Fruit fly (Drosophila melanogaster) whole organism, embryonic: ENCODE results near the gene Nepl3.

Experiments used
- ATbp ChIP-seq: fragments of 200-800 bp; sonication (Bioruptor generic); optimal IDR thresholded peaks from 2 replicates; lab custom pipeline; 2017; ENCODE audit warnings: missing biosample characterization, mild to moderate bottlenecking, missing genetic modification characterization, missing genetic modification reagents
- Adf1 ChIP-seq: fragments of 200-800 bp; sonication (Bioruptor generic); IDR thresholded peaks from 2 replicates; pipeline ENCODE4 v1.3.6; 2022; ENCODE audit warnings: missing biosample characterization, missing genetic modification characterization
- CG11504 ChIP-seq: fragments of 200-800 bp; sonication (Bioruptor generic); optimal IDR thresholded peaks from 3 replicates; lab custom pipeline; 2019; ENCODE audit warnings: missing biosample characterization, mild to moderate bottlenecking, missing genetic modification characterization, moderate library complexity
- CG11696 ChIP-seq: fragments of 200-800 bp; sonication (Bioruptor generic); IDR thresholded peaks from 2 replicates; pipeline ENCODE4 v1.3.6; 2022; ENCODE audit warnings: missing biosample characterization, missing genetic modification characterization
- CG11723 ChIP-seq: fragments of 200-800 bp; sonication (Bioruptor generic); optimal IDR thresholded peaks from 2 replicates; lab custom pipeline; 2017; ENCODE audit warnings: missing biosample characterization, mild to moderate bottlenecking, missing genetic modification characterization
- CG12104 ChIP-seq: fragments of 200-800 bp; sonication (Bioruptor generic); optimal IDR thresholded peaks from 3 replicates; lab custom pipeline; 2016; ENCODE audit warnings: missing biosample characterization, missing genetic modification characterization
- CG12299 ChIP-seq: fragments of 200-800 bp; sonication (Bioruptor generic); optimal IDR thresholded peaks from 2 replicates; lab custom pipeline; 2018; ENCODE audit warnings: missing biosample characterization, mild to moderate bottlenecking, missing genetic modification characterization
- CG1233 ChIP-seq: fragments of 200-800 bp; sonication (Bioruptor generic); optimal IDR thresholded peaks from 4 replicates; lab custom pipeline; 2018; ENCODE audit warnings: missing biosample characterization, mild to moderate bottlenecking, missing genetic modification characterization
- CG16779 ChIP-seq: fragments of 200-800 bp; sonication (Bioruptor generic); IDR thresholded peaks from 2 replicates; pipeline ENCODE4 v1.3.6; 2022; ENCODE audit warnings: missing biosample characterization, missing genetic modification characterization
- CG16813 ChIP-seq: fragments of 200-800 bp; sonication (Bioruptor generic); IDR thresholded peaks from 3 replicates; pipeline ENCODE4 v1.3.6; 2022; ENCODE audit warnings: missing biosample characterization, missing genetic modification characterization; ENCODE audit not compliant: partially characterized antibody
- CG1792 ChIP-seq: fragments of 200-800 bp; sonication (Bioruptor generic); optimal IDR thresholded peaks from 2 replicates; lab custom pipeline; 2016; ENCODE audit warnings: missing biosample characterization, missing genetic modification characterization
- CG2120 ChIP-seq: fragments of 200-800 bp; sonication (Bioruptor generic); optimal IDR thresholded peaks from 3 replicates; lab custom pipeline; 2016; ENCODE audit warnings: missing biosample characterization, missing genetic modification characterization
- CG30431 ChIP-seq: fragments of 200-800 bp; sonication (Bioruptor generic); optimal IDR thresholded peaks from 2 replicates; lab custom pipeline; 2017; ENCODE audit warnings: missing biosample characterization, missing genetic modification characterization
- CG3281 ChIP-seq: fragments of 200-800 bp; sonication (Bioruptor generic); optimal IDR thresholded peaks from 3 replicates; lab custom pipeline; 2017; ENCODE audit warnings: missing biosample characterization, mild to moderate bottlenecking, missing genetic modification characterization
- CG4707 ChIP-seq: fragments of 200-800 bp; sonication (Bioruptor generic); optimal IDR thresholded peaks from 2 replicates; lab custom pipeline; 2018; ENCODE audit warnings: missing biosample characterization, mild to moderate bottlenecking, missing genetic modification characterization, moderate library complexity
- CG7987 ChIP-seq: fragments of 200-800 bp; sonication (Bioruptor generic); optimal IDR thresholded peaks from 2 replicates; lab custom pipeline; 2018; ENCODE audit warnings: missing biosample characterization, mild to moderate bottlenecking, missing genetic modification characterization, moderate library complexity
- CG8290 ChIP-seq, 3 experiments: fragments of 200-800 bp; sonication (Bioruptor generic); optimal IDR thresholded peaks; 2 replicates each; lab custom pipeline; 2016 to 2019; ENCODE audit warnings: missing biosample characterization in 3 of 3, missing genetic modification characterization in 3 of 3, mild to moderate bottlenecking in 2 of 3, moderate library complexity in 1 of 3
- CG8944 ChIP-seq: fragments of 200-800 bp; sonication (Bioruptor generic); optimal IDR thresholded peaks from 3 replicates; lab custom pipeline; 2016; ENCODE audit warnings: missing biosample characterization, missing genetic modification characterization
- CG9797 ChIP-seq: fragments of 200-800 bp; sonication (Bioruptor generic); optimal IDR thresholded peaks from 3 replicates; lab custom pipeline; 2018; ENCODE audit warnings: missing biosample characterization, mild to moderate bottlenecking, missing genetic modification characterization
- CTCF ChIP-seq: fragments of 200-800 bp; sonication (Bioruptor generic); optimal IDR thresholded peaks from 2 replicates; lab custom pipeline; 2017; ENCODE audit warnings: missing biosample characterization, mild to moderate bottlenecking, missing genetic modification characterization, moderate library complexity
- Deaf1 ChIP-seq: fragments of 200-800 bp; optimal IDR thresholded peaks from 3 replicates; lab custom pipeline; 2019; ENCODE audit warnings: missing biosample characterization, mild to moderate bottlenecking, missing genetic modification characterization, moderate library complexity
- Drgx ChIP-seq: fragments of 200-800 bp; sonication (Bioruptor generic); IDR thresholded peaks from 2 replicates; pipeline ENCODE4 v1.3.6; 2022; ENCODE audit warnings: missing biosample characterization, missing genetic modification characterization
- Lim3 ChIP-seq: fragments of 200-800 bp; sonication (Bioruptor generic); IDR thresholded peaks from 2 replicates; pipeline ENCODE4 v1.3.6; 2022; ENCODE audit warnings: missing biosample characterization, missing genetic modification characterization
- Neu2 ChIP-seq: fragments of 200-800 bp; sonication (Bioruptor generic); optimal IDR thresholded peaks from 3 replicates; lab custom pipeline; 2016; ENCODE audit warnings: missing biosample characterization, missing genetic modification characterization, borderline replicate concordance
- NfI ChIP-seq: fragments of 200-800 bp; sonication (Bioruptor generic); optimal IDR thresholded peaks from 3 replicates; lab custom pipeline; 2018; ENCODE audit warnings: missing biosample characterization, mild to moderate bottlenecking, missing genetic modification characterization, moderate library complexity
- Ravus ChIP-seq: fragments of 200-800 bp; sonication (Bioruptor generic); IDR thresholded peaks from 2 replicates; pipeline ENCODE4 v1.3.6; 2022; ENCODE audit warnings: missing biosample characterization, missing genetic modification characterization
- Ssrp ChIP-seq: fragments of 200-800 bp; sonication (Bioruptor generic); optimal IDR thresholded peaks from 2 replicates; lab custom pipeline; 2018; ENCODE audit warnings: missing biosample characterization, mild to moderate bottlenecking, missing genetic modification characterization, moderate library complexity
- TFAM ChIP-seq: fragments of 200-800 bp; sonication (Bioruptor generic); optimal IDR thresholded peaks from 2 replicates; lab custom pipeline; 2017; ENCODE audit warnings: missing biosample characterization, missing genetic modification characterization, inconsistent platforms
- Taf1 ChIP-seq: fragments of 200-800 bp; sonication (Bioruptor generic); IDR thresholded peaks from 2 replicates; pipeline ENCODE4 v1.3.6; 2022; ENCODE audit warnings: missing biosample characterization, missing genetic modification characterization
- chif ChIP-seq, 2 experiments: fragments of 200-800 bp; sonication (Bioruptor generic); optimal IDR thresholded peaks; 3 replicates each; lab custom pipeline; 2016; ENCODE audit warnings: missing biosample characterization in 2 of 2, missing genetic modification characterization in 2 of 2
- chm ChIP-seq: fragments of 200-800 bp; sonication (Bioruptor generic); IDR thresholded peaks from 2 replicates; pipeline ENCODE4 v1.3.6; 2022; ENCODE audit warnings: missing biosample characterization, missing genetic modification characterization
- croc ChIP-seq: fragments of 200-800 bp; sonication (Bioruptor generic); conservative IDR thresholded peaks from 3 replicates; pipeline ENCODE4 v1.3.6; 2022; ENCODE audit warnings: missing biosample characterization, missing genetic modification characterization
- crol ChIP-seq: fragments of 200-800 bp; sonication (Bioruptor generic); IDR thresholded peaks from 2 replicates; pipeline ENCODE4 v1.3.6; 2022; ENCODE audit warnings: missing biosample characterization, missing genetic modification characterization
- dmrt99B ChIP-seq: fragments of 200-800 bp; sonication (Bioruptor generic); optimal IDR thresholded peaks from 2 replicates; lab custom pipeline; 2018; ENCODE audit warnings: missing biosample characterization, mild to moderate bottlenecking, missing genetic modification characterization, moderate library complexity
- dysf ChIP-seq: fragments of 200-800 bp; sonication (Bioruptor generic); IDR thresholded peaks from 3 replicates; pipeline ENCODE4 v1.3.6; 2022; ENCODE audit warnings: missing biosample characterization, missing genetic modification characterization
- emc ChIP-seq: fragments of 200-800 bp; sonication (Bioruptor generic); optimal IDR thresholded peaks from 2 replicates; lab custom pipeline; 2016; ENCODE audit warnings: missing biosample characterization, missing genetic modification characterization
- en ChIP-seq: fragments of 200-800 bp; sonication (Bioruptor generic); optimal IDR thresholded peaks from 2 replicates; lab custom pipeline; 2016; ENCODE audit warnings: missing biosample characterization, missing genetic modification characterization
- esg ChIP-seq: fragments of 200-800 bp; sonication (Bioruptor generic); conservative IDR thresholded peaks from 2 replicates; pipeline ENCODE4 v1.3.6; 2022; ENCODE audit warnings: missing biosample characterization, missing genetic modification characterization
- exex ChIP-seq: fragments of 200-800 bp; sonication (Bioruptor generic); optimal IDR thresholded peaks from 4 replicates; lab custom pipeline; 2018; ENCODE audit warnings: missing biosample characterization, mild to moderate bottlenecking, missing genetic modification characterization, moderate library complexity
- gem ChIP-seq: fragments of 200-800 bp; sonication (Bioruptor generic); optimal IDR thresholded peaks from 2 replicates; lab custom pipeline; 2019; ENCODE audit warnings: missing biosample characterization, mild to moderate bottlenecking, missing genetic modification characterization, moderate library complexity
- hkb ChIP-seq, 2 experiments: fragments of 200-800 bp in 1 of 2; fragments of >200 bp in 1 of 2; sonication (Bioruptor generic) in 1 of 2; IDR thresholded peaks in 1 of 2; optimal IDR thresholded peaks in 1 of 2; 2 replicates each; pipeline versions ENCODE4 v1.3.6 to Lab custom; 2017 to 2022; ENCODE audit warnings: missing biosample characterization in 1 of 2, missing genetic modification characterization in 1 of 2
- ken ChIP-seq: fragments of 200-800 bp; sonication (Bioruptor generic); IDR thresholded peaks from 3 replicates; pipeline ENCODE4 v1.3.6; 2022; ENCODE audit warnings: missing biosample characterization, missing genetic modification characterization
- lab ChIP-seq: fragments of 200-800 bp; sonication (Bioruptor generic); optimal IDR thresholded peaks from 3 replicates; lab custom pipeline; 2017; ENCODE audit warnings: missing biosample characterization, missing genetic modification characterization, mild to moderate bottlenecking, moderate library complexity, missing genetic modification reagents
- pho ChIP-seq: fragments of 200-800 bp; sonication (Bioruptor generic); optimal IDR thresholded peaks from 2 replicates; lab custom pipeline; 2016; ENCODE audit warnings: missing biosample characterization, missing genetic modification characterization
- pnt ChIP-seq: fragments of 200-800 bp; sonication (Bioruptor generic); optimal IDR thresholded peaks from 3 replicates; lab custom pipeline; 2016; ENCODE audit warnings: missing biosample characterization, missing genetic modification characterization
- sob ChIP-seq: fragments of 200-800 bp; sonication (Bioruptor generic); IDR thresholded peaks from 2 replicates; pipeline ENCODE4 v1.3.6; 2022; ENCODE audit warnings: missing biosample characterization, missing genetic modification characterization
- tgo ChIP-seq: fragments of 200-800 bp; sonication (Bioruptor generic); IDR thresholded peaks from 3 replicates; pipeline ENCODE4 v1.3.6; 2022; ENCODE audit warnings: missing biosample characterization, missing genetic modification characterization
- vfl ChIP-seq: fragments of 200-800 bp; sonication (Bioruptor generic); optimal IDR thresholded peaks from 2 replicates; lab custom pipeline; 2016; ENCODE audit warnings: missing biosample characterization, missing genetic modification characterization
- wor ChIP-seq: fragments of 200-800 bp; sonication (Bioruptor generic); IDR thresholded peaks from 2 replicates; pipeline ENCODE4 v1.3.6; 2022; ENCODE audit warnings: missing biosample characterization, missing genetic modification characterization

Nepl3 gene

dm6 chr2L:5086905-5087522 is 29.0 kb upstream of the Nepl3 start (continued):
- TF ChIP-seq chif (GFP tag; optimal IDR thresholded peaks at IDR 0.05; lab: Kevin White, UChicago) (peak; percentile 62 to 83), CG30431 (peak; percentile 60), sob (GFP tag; lab: Robert Waterston, UW) (peak; percentile 58), dysf (peak; percentile 65), CG8290 (GFP tag; optimal IDR thresholded peaks at IDR 0.05; lab: Kevin White, UChicago) (peak; percentile 40), CG8290 (tag; optimal IDR thresholded peaks at IDR 0.05; lab: Kevin White, UChicago) (peak in 1 of 2 experiments; percentile 50), Deaf1 (peak; percentile 61), chm (GFP tag; lab: Robert Waterston, UW) (no peak), Adf1 (no peak), CG12299 (tag; lab: Kevin White, UChicago) (peak; percentile 70), CG2120 (GFP tag; lab: Kevin White, UChicago) (peak; percentile 70), lab (GFP tag; lab: Kevin White, UChicago) (peak; percentile 88), CG3281 (GFP tag; lab: Kevin White, UChicago) (peak; percentile 84), croc (peak; percentile 20; the same call in 1 of the 3 replicates), CG11696 (GFP tag; lab: Robert Waterston, UW) (peak; percentile 86), CG12104 (peak; percentile 81), pnt (GFP tag; lab: Kevin White, UChicago) (peak; percentile 60), ken (0 out of 3 replicates have a peak, but pooled peaks have one; percentile 33), Ssrp (peak; percentile 73), NfI (GFP tag; lab: Kevin White, UChicago) (peak; percentile 79), vfl (peak; percentile 36), wor (GFP tag; lab: Robert Waterston, UW) (peak; percentile 56), CG11504 (tag; lab: Kevin White, UChicago) (peak; percentile 90), pho (GFP tag; lab: Kevin White, UChicago) (peak; percentile 24), tgo (GFP tag; lab: Robert Waterston, UW) (peak; percentile 39; the same call in 1 of the 3 replicates), TFAM (GFP tag; lab: Kevin White, UChicago) (no peak), exex (tag; lab: Kevin White, UChicago) (peak; percentile 54), Lim3 (GFP tag; lab: Robert Waterston, UW) (no peak), crol (GFP tag; lab: Robert Waterston, UW) (0 out of 2 replicates have a peak, but pooled peaks have one; percentile 29), CG1792 (peak; percentile 29), ATbp (peak; percentile 86), Ravus (peak; percentile 21), Taf1 (GFP tag; lab: Robert Waterston, UW) (no peak), gem (tag; lab: Kevin White, UChicago) (peak; percentile 87), CG7987 (GFP tag; lab: Kevin White, UChicago) (peak; percentile 54), emc (GFP tag; lab: Kevin White, UChicago) (peak; percentile 46), esg (GFP tag; lab: Robert Waterston, UW) (peak; percentile 53; the same call in 1 of the 2 replicates), Drgx (GFP tag; lab: Robert Waterston, UW) (peak; percentile 67), CG1233 (GFP tag; lab: Kevin White, UChicago) (peak; percentile 78), CG11723 (GFP tag; lab: Kevin White, UChicago) (peak; percentile 69), CG9797 (GFP tag; lab: Kevin White, UChicago) (no peak), CG16813 (no peak), Neu2 (GFP tag; lab: Kevin White, UChicago) (no peak), hkb (optimal IDR thresholded peaks at IDR 0.05; lab: Kevin White, UChicago) (no peak), hkb (GFP tag; IDR thresholded peaks at IDR 0.05; lab: Robert Waterston, UW) (peak; percentile 79), CTCF (GFP tag; lab: Kevin White, UChicago) (peak; percentile 34), dmrt99B (peak; percentile 90), CG4707 (peak; percentile 61), CG8944 (GFP tag; lab: Kevin White, UChicago) (peak; percentile 13), en (GFP tag; lab: Kevin White, UChicago) (peak; percentile 54), CG16779 (GFP tag; lab: Robert Waterston, UW) (no peak)
